Worm (Caenorhabditis elegans) whole organism, L1 larva: ENCODE measurements around the gene fbxb-81.

Experiments
- C04F5.9 ChIP-seq: sonication (generic microtip); optimal IDR thresholded peaks from 2 replicates; lab custom pipeline; 2016; ENCODE audit warnings: missing genetic modification characterization, missing compliant biosample characterization
- C16A3.4 ChIP-seq: fragments of 150-350 bp; optimal IDR thresholded peaks from 2 replicates; lab custom pipeline; 2014; ENCODE audit warnings: missing biosample characterization, missing genetic modification characterization
- alr-1 ChIP-seq: fragments of 200-800 bp; sonication (Bioruptor generic); optimal IDR thresholded peaks from 2 replicates; lab custom pipeline; 2018; ENCODE audit warnings: borderline replicate concordance, mild to moderate bottlenecking, missing genetic modification characterization, missing compliant biosample characterization
- ces-1 ChIP-seq: fragments of 150-350 bp; optimal IDR thresholded peaks from 2 replicates; lab custom pipeline; 2014; ENCODE audit warnings: missing biosample characterization, missing genetic modification reagents, missing genetic modification characterization
- fos-1 ChIP-seq: fragments of 150-350 bp; optimal IDR thresholded peaks from 2 replicates; lab custom pipeline; 2014; ENCODE audit warnings: missing biosample characterization, missing genetic modification characterization
- lsy-2 ChIP-seq, 2 experiments: fragments of 150-350 bp; optimal IDR thresholded peaks; 2 replicates each; lab custom pipeline; 2014; ENCODE audit warnings: missing biosample characterization in 2 of 2, missing genetic modification characterization in 2 of 2
- snpc-4 ChIP-seq: fragments of 150-350 bp; optimal IDR thresholded peaks from 2 replicates; lab custom pipeline; 2014; ENCODE audit warnings: missing biosample characterization, missing genetic modification characterization
- unc-130 ChIP-seq: fragments of 150-350 bp; optimal IDR thresholded peaks from 2 replicates; lab custom pipeline; 2017; ENCODE audit warnings: missing biosample characterization, missing genetic modification characterization, inconsistent platforms

ce11 chrIII:154168-154567 lies 13.2 kb upstream of the fbxb-81 start:
- TF ChIP-seq unc-130 (tag; lab: Kevin White, UChicago): no peak
- TF ChIP-seq fos-1 (tag; lab: Kevin White, UChicago): no peak
- no peak for TF ChIP-seq C04F5.9 (tag; lab: Kevin White, UChicago)
- TF ChIP-seq snpc-4 (tag; lab: Kevin White, UChicago): no peak
- TF ChIP-seq alr-1 (tag; lab: Kevin White, UChicago): no peak
- no peak for TF ChIP-seq ces-1 (GFP tag; lab: Kevin White, UChicago)
- no peak for TF ChIP-seq C16A3.4 (tag; lab: Kevin White, UChicago)
- TF ChIP-seq lsy-2 (tag; optimal IDR thresholded peaks at IDR 0.05; lab: Kevin White, UChicago): no peak
